Worm (Caenorhabditis elegans) whole organism, midembryonic: Measurements from ENCODE around the gene dos-1.

ENCODE experiments used
- flt-1 ChIP-seq: fragments of 200-800 bp; sonication (Bioruptor generic); IDR thresholded peaks from 2 replicates; pipeline ENCODE4 v1.3.6; 2022; ENCODE audit warnings: missing genetic modification characterization, missing compliant biosample characterization
- med-1 ChIP-seq: sonication (generic microtip); optimal IDR thresholded peaks from 2 replicates; lab custom pipeline; 2017; ENCODE audit warnings: missing genetic modification characterization, mild to moderate bottlenecking, missing compliant biosample characterization, antibody characterized with exemption, missing genetic modification reagents; ENCODE audit not compliant: insufficient read depth
- ref-1 ChIP-seq: fragments of 200-800 bp; sonication (Bioruptor generic); conservative IDR thresholded peaks from 2 replicates; pipeline ENCODE4 v1.3.6; 2022; ENCODE audit warnings: missing genetic modification reagents, missing genetic modification characterization, missing compliant biosample characterization
- ztf-23 ChIP-seq: fragments of 200-800 bp; sonication (Bioruptor generic); IDR thresholded peaks from 2 replicates; pipeline ENCODE4 v1.3.6; 2022; ENCODE audit warnings: missing genetic modification reagents, missing genetic modification characterization, missing compliant biosample characterization
- ztf-29 ChIP-seq: fragments of 200-800 bp; sonication (Bioruptor generic); IDR thresholded peaks from 2 replicates; pipeline ENCODE4 v1.3.6; 2022; ENCODE audit warnings: missing genetic modification reagents, missing genetic modification characterization, missing compliant biosample characterization

ce11 chrIII:9084329-9084728 lies 19.4 kb upstream of the dos-1 start:
- 0 out of 2 replicates have a peak, but pooled peaks have one; percentile 33 for TF ChIP-seq ztf-23 (GFP tag; lab: Robert Waterston, UW)
- TF ChIP-seq ztf-29 (GFP tag; lab: Robert Waterston, UW): no peak
- TF ChIP-seq flt-1 (GFP tag; lab: Robert Waterston, UW): no peak
- TF ChIP-seq med-1 (GFP tag; lab: Kevin White, UChicago): no peak
- no peak for TF ChIP-seq ref-1 (GFP tag; lab: Robert Waterston, UW)
